Worm (Caenorhabditis elegans): Measurements from ENCODE around the gene Y46G5A.14.

The Y46G5A.14 gene

ce11 chrII:12726704-12727103 is 47.8 kb upstream of the Y46G5A.14 start (continued):
- TF ChIP-seq hmg-1.2 (GFP tag; IDR thresholded peaks at IDR 0.05) = peak; percentile 37
- TF ChIP-seq let-607 (tag; optimal IDR thresholded peaks at IDR 0.05) = no peak
- TF ChIP-seq zim-3 (tag; optimal IDR thresholded peaks at IDR 0.05) = no peak
- peak; percentile 74; the same call in 1 of the 2 replicates for TF ChIP-seq B0336.3 (GFP tag; IDR thresholded peaks at IDR 0.05)
- TF ChIP-seq sea-2 (GFP tag; IDR thresholded peaks at IDR 0.05) = no peak
- TF ChIP-seq snpc-1.1 (tag; optimal IDR thresholded peaks at IDR 0.05; ENCODE audit: insufficient read depth) = peak; percentile 3
- TF ChIP-seq pha-4 (tag; optimal IDR thresholded peaks at IDR 0.05) = no peak
- TF ChIP-seq K12H6.12 (tag; optimal IDR thresholded peaks at IDR 0.05) = no peak
- TF ChIP-seq Y67H2A.10 (GFP tag; conservative IDR thresholded peaks at IDR 0.05) = no peak
- 0 out of 2 replicates have a peak, but pooled peaks have one; percentile 46 for TF ChIP-seq egl-44 (GFP tag; IDR thresholded peaks at IDR 0.05)
- peak; percentile 13 for TF ChIP-seq snpc-3.4 (tag; optimal IDR thresholded peaks at IDR 0.05)
- peak; percentile 27 for TF ChIP-seq tlf-1 (GFP tag; optimal IDR thresholded peaks at IDR 0.05)
- TF ChIP-seq lsl-1 (GFP tag; optimal IDR thresholded peaks at IDR 0.05) = peak; percentile 29
- no peak for TF ChIP-seq sptf-2 (GFP tag; optimal IDR thresholded peaks at IDR 0.05)
- no peak for TF ChIP-seq mcd-1 (GFP tag; IDR thresholded peaks at IDR 0.05)
- TF ChIP-seq pbrm-1 (GFP tag; IDR thresholded peaks at IDR 0.05) = 0 out of 2 replicates have a peak, but pooled peaks have one; percentile 49
- TF ChIP-seq nfyb-1 (GFP tag; IDR thresholded peaks at IDR 0.05) = no peak
- TF ChIP-seq lin-40 (tag; optimal IDR thresholded peaks at IDR 0.05) = no peak
- no peak; the same call in 1 of the 2 replicates for TF ChIP-seq ceh-91 (GFP tag; IDR thresholded peaks at IDR 0.05)
- no peak for TF ChIP-seq attf-3 (GFP tag; conservative IDR thresholded peaks at IDR 0.05)
- TF ChIP-seq attf-5 (GFP tag; optimal IDR thresholded peaks at IDR 0.05) = no peak
- no peak for TF ChIP-seq ccch-3 (GFP tag; optimal IDR thresholded peaks at IDR 0.05)
- no peak for TF ChIP-seq mes-4 (tag; optimal IDR thresholded peaks at IDR 0.05)
- TF ChIP-seq zfh-2 (GFP tag; conservative IDR thresholded peaks at IDR 0.05) = no peak
- TF ChIP-seq efl-1 (GFP tag; optimal IDR thresholded peaks at IDR 0.05) = no peak
- TF ChIP-seq F39B2.1 (GFP tag; IDR thresholded peaks at IDR 0.05) = 0 out of 2 replicates have a peak, but pooled peaks have one; percentile 6
- 0 out of 2 replicates have a peak, but pooled peaks have one; percentile 21 for TF ChIP-seq ceh-100 (GFP tag; IDR thresholded peaks at IDR 0.05)
- no peak for TF ChIP-seq mel-28 (tag; optimal IDR thresholded peaks at IDR 0.05; ENCODE audit: borderline replicate concordance)
- no peak for TF ChIP-seq F37B4.10 (GFP tag; IDR thresholded peaks at IDR 0.05)
- TF ChIP-seq ekl-4 (GFP tag; IDR thresholded peaks at IDR 0.05) = peak; percentile 63
- TF ChIP-seq rcor-1 (GFP tag; IDR thresholded peaks at IDR 0.05) = no peak
- no peak for TF ChIP-seq snpc-4 (GFP tag; optimal IDR thresholded peaks at IDR 0.05)
- TF ChIP-seq snpc-4 (tag; optimal IDR thresholded peaks at IDR 0.05) = no peak

- TF ChIP-seq zfh-2 (GFP tag; conservative IDR thresholded peaks at IDR 0.05) = peak; percentile 82
- no peak for TF ChIP-seq bed-2 (GFP tag; IDR thresholded peaks at IDR 0.05)
- TF ChIP-seq mcd-1 (GFP tag; IDR thresholded peaks at IDR 0.05) = 0 out of 2 replicates have a peak, but pooled peaks have one; percentile 18
- TF ChIP-seq hmg-20 (GFP tag; IDR thresholded peaks at IDR 0.05) = no peak
These were observed 46.6 kb upstream of the Y46G5A.14 start for ce11 chrII:12727871-12728270.

ce11 chrII:12728608-12729007 is 45.9 kb upstream of the Y46G5A.14 start:
- TF ChIP-seq nhr-120 (GFP tag; IDR thresholded peaks at IDR 0.05) (no peak), zfh-2 (GFP tag; conservative IDR thresholded peaks at IDR 0.05) (no peak), tbp1 (GFP tag; optimal IDR thresholded peaks at IDR 0.05) (peak; percentile 59), ztf-22 (GFP tag; optimal IDR thresholded peaks at IDR 0.05) (no peak), rpc-1 (optimal IDR thresholded peaks at IDR 0.05) (no peak), rpc-1 (tag; optimal IDR thresholded peaks at IDR 0.05) (peak; percentile 62)
